Fruit fly (Drosophila melanogaster) whole organism, embryonic: Measurements from ENCODE around the gene Mip.

Experiments used
- BEAF-32 ChIP-seq: fragments of 200-800 bp; sonication (Bioruptor generic); optimal IDR thresholded peaks from 3 replicates; lab custom pipeline; 2017; ENCODE audit warnings: missing biosample characterization, missing genetic modification characterization, mild to moderate bottlenecking, moderate library complexity, missing genetic modification reagents
- Bgb ChIP-seq: fragments of 200-800 bp; sonication (Bioruptor generic); IDR thresholded peaks from 2 replicates; pipeline ENCODE4 v1.3.6; 2022; ENCODE audit warnings: missing biosample characterization, missing genetic modification characterization; ENCODE audit not compliant: partially characterized antibody
- CG11504 ChIP-seq: fragments of 200-800 bp; sonication (Bioruptor generic); optimal IDR thresholded peaks from 3 replicates; lab custom pipeline; 2019; ENCODE audit warnings: missing biosample characterization, mild to moderate bottlenecking, missing genetic modification characterization, moderate library complexity
- CG12659 ChIP-seq: fragments of 200-800 bp; sonication (Bioruptor generic); optimal IDR thresholded peaks from 3 replicates; lab custom pipeline; 2017; ENCODE audit warnings: mild to moderate bottlenecking, missing biosample characterization, missing genetic modification reagents, missing genetic modification characterization
- CG14710 ChIP-seq: fragments of 200-800 bp; sonication (Bioruptor generic); optimal IDR thresholded peaks from 3 replicates; lab custom pipeline; 2019; ENCODE audit warnings: missing biosample characterization, mild to moderate bottlenecking, missing genetic modification characterization, moderate library complexity
- CG1529 ChIP-seq: fragments of 200-800 bp; sonication (Bioruptor generic); optimal IDR thresholded peaks from 3 replicates; lab custom pipeline; 2018; ENCODE audit warnings: missing biosample characterization, missing genetic modification characterization
- CG15514 ChIP-seq: fragments of 200-800 bp; sonication (Bioruptor generic); optimal IDR thresholded peaks from 3 replicates; lab custom pipeline; 2017; ENCODE audit warnings: missing biosample characterization, missing genetic modification characterization, mild to moderate bottlenecking, moderate library complexity, missing genetic modification reagents
- CG1603 ChIP-seq: fragments of 200-800 bp; sonication (Bioruptor generic); optimal IDR thresholded peaks from 2 replicates; lab custom pipeline; 2019; ENCODE audit warnings: missing biosample characterization, mild to moderate bottlenecking, missing genetic modification characterization, moderate library complexity
- CG16813 ChIP-seq: fragments of 200-800 bp; sonication (Bioruptor generic); IDR thresholded peaks from 3 replicates; pipeline ENCODE4 v1.3.6; 2022; ENCODE audit warnings: missing biosample characterization, missing genetic modification characterization; ENCODE audit not compliant: partially characterized antibody
- CG17829 ChIP-seq: fragments of 200-800 bp; optimal IDR thresholded peaks from 2 replicates; lab custom pipeline; 2019; ENCODE audit warnings: missing biosample characterization, mild to moderate bottlenecking, missing genetic modification characterization, moderate library complexity
- CG2116 ChIP-seq: fragments of 200-800 bp; sonication (Bioruptor generic); optimal IDR thresholded peaks from 3 replicates; lab custom pipeline; 2018; ENCODE audit warnings: missing biosample characterization, mild to moderate bottlenecking, missing genetic modification characterization
- CG2712 ChIP-seq: fragments of 200-800 bp; optimal IDR thresholded peaks from 3 replicates; lab custom pipeline; 2019; ENCODE audit warnings: missing biosample characterization, mild to moderate bottlenecking, missing genetic modification characterization, moderate library complexity
- CG31441 ChIP-seq: fragments of 200-800 bp; sonication (Bioruptor generic); IDR thresholded peaks from 2 replicates; pipeline ENCODE4 v1.3.6; 2022; ENCODE audit warnings: missing biosample characterization, missing genetic modification characterization
- CG3995 ChIP-seq: fragments of 200-800 bp; sonication (Bioruptor generic); optimal IDR thresholded peaks from 3 replicates; lab custom pipeline; 2016; ENCODE audit warnings: missing biosample characterization, missing genetic modification characterization
- CG42726 ChIP-seq: fragments of 200-800 bp; sonication (Bioruptor generic); IDR thresholded peaks from 2 replicates; pipeline ENCODE4 v1.3.6; 2022; ENCODE audit warnings: missing biosample characterization, missing genetic modification characterization; ENCODE audit not compliant: partially characterized antibody
- CG4617 ChIP-seq: fragments of 200-800 bp; sonication (Bioruptor generic); optimal IDR thresholded peaks from 3 replicates; lab custom pipeline; 2016; ENCODE audit warnings: missing biosample characterization, missing genetic modification characterization, borderline replicate concordance
- CG6654 ChIP-seq: fragments of 200-800 bp; sonication (Bioruptor generic); optimal IDR thresholded peaks from 2 replicates; lab custom pipeline; 2017; ENCODE audit warnings: missing biosample characterization, mild to moderate bottlenecking, missing genetic modification characterization
- CG6791 ChIP-seq: fragments of 200-800 bp; sonication (Bioruptor generic); IDR thresholded peaks from 3 replicates; pipeline ENCODE4 v1.3.6; 2022; ENCODE audit warnings: missing biosample characterization, missing genetic modification characterization; ENCODE audit not compliant: partially characterized antibody
- CG7357 ChIP-seq: fragments of 200-800 bp; sonication (Bioruptor generic); IDR thresholded peaks from 3 replicates; pipeline ENCODE4 v1.3.6; 2022; ENCODE audit warnings: missing biosample characterization, missing genetic modification characterization
- CG9797 ChIP-seq: fragments of 200-800 bp; sonication (Bioruptor generic); optimal IDR thresholded peaks from 3 replicates; lab custom pipeline; 2018; ENCODE audit warnings: missing biosample characterization, mild to moderate bottlenecking, missing genetic modification characterization
- CG9932 ChIP-seq: fragments of 200-800 bp; sonication (Bioruptor generic); IDR thresholded peaks from 2 replicates; pipeline ENCODE4 v1.3.6; 2022; ENCODE audit warnings: missing biosample characterization, missing genetic modification characterization
- CHES-1-like ChIP-seq: fragments of 200-800 bp; sonication (Bioruptor generic); optimal IDR thresholded peaks from 2 replicates; lab custom pipeline; 2016; ENCODE audit warnings: missing biosample characterization, missing genetic modification characterization
- CoRest ChIP-seq: fragments of 200-800 bp; sonication (Bioruptor generic); optimal IDR thresholded peaks from 3 replicates; lab custom pipeline; 2018; ENCODE audit warnings: missing biosample characterization, mild to moderate bottlenecking, missing genetic modification characterization, moderate library complexity
- Dip3 ChIP-seq: fragments of 200-800 bp; sonication (Bioruptor generic); optimal IDR thresholded peaks from 3 replicates; lab custom pipeline; 2016; ENCODE audit warnings: missing biosample characterization, missing genetic modification characterization
- E2f1 ChIP-seq: fragments of 200-800 bp; sonication (Bioruptor generic); IDR thresholded peaks from 2 replicates; pipeline ENCODE4 v1.3.6; 2022; ENCODE audit warnings: missing biosample characterization, missing genetic modification characterization
- E2f2 ChIP-seq: fragments of 200-800 bp; sonication (Bioruptor generic); IDR thresholded peaks from 2 replicates; pipeline ENCODE4 v1.3.6; 2022; ENCODE audit warnings: missing biosample characterization, missing genetic modification characterization
- H15 ChIP-seq: fragments of 200-800 bp; sonication (Bioruptor generic); IDR thresholded peaks from 3 replicates; pipeline ENCODE4 v1.3.6; 2022; ENCODE audit warnings: missing biosample characterization, missing genetic modification characterization
- MBD-R2 ChIP-seq: fragments of 200-800 bp; sonication (Bioruptor generic); IDR thresholded peaks from 2 replicates; pipeline ENCODE4 v1.3.6; 2022; ENCODE audit warnings: missing biosample characterization, missing genetic modification characterization
- Med ChIP-seq: fragments of 200-800 bp; sonication (Bioruptor generic); peaks from one replicate; lab custom pipeline; 2016; ENCODE audit warnings: missing biosample characterization, missing genetic modification characterization, mild to moderate bottlenecking, inconsistent platforms, moderate library complexity
- Nf-YC ChIP-seq: fragments of 200-800 bp; optimal IDR thresholded peaks from 3 replicates; lab custom pipeline; 2019; ENCODE audit warnings: missing biosample characterization, mild to moderate bottlenecking, missing genetic modification characterization, moderate library complexity
- Opbp ChIP-seq: fragments of 200-800 bp; sonication (Bioruptor generic); IDR thresholded peaks from 3 replicates; pipeline ENCODE4 v1.3.6; 2022; ENCODE audit warnings: missing biosample characterization, missing genetic modification characterization; ENCODE audit not compliant: partially characterized antibody
- Sry-δ ChIP-seq: fragments of 200-800 bp; sonication (Bioruptor generic); optimal IDR thresholded peaks from 2 replicates; lab custom pipeline; 2016; ENCODE audit warnings: missing biosample characterization, missing genetic modification characterization
- Xbp1 ChIP-seq: fragments of 200-800 bp; sonication (Bioruptor generic); optimal IDR thresholded peaks from 3 replicates; lab custom pipeline; 2016; ENCODE audit warnings: missing biosample characterization, mild to moderate bottlenecking, missing genetic modification characterization
- amos ChIP-seq: fragments of 200-800 bp; sonication (Bioruptor generic); IDR thresholded peaks from 2 replicates; pipeline ENCODE4 v1.3.6; 2022; ENCODE audit warnings: missing biosample characterization, missing genetic modification characterization; ENCODE audit not compliant: partially characterized antibody
- bigmax ChIP-seq: fragments of 200-800 bp; sonication (Bioruptor generic); optimal IDR thresholded peaks from 2 replicates; lab custom pipeline; 2018; ENCODE audit warnings: missing biosample characterization, mild to moderate bottlenecking, missing genetic modification characterization
- bowl ChIP-seq: fragments of 200-800 bp; sonication (Bioruptor generic); IDR thresholded peaks from 2 replicates; pipeline ENCODE4 v1.3.6; 2022; ENCODE audit warnings: missing biosample characterization, missing genetic modification characterization
- cad ChIP-seq: fragments of >200 bp; optimal IDR thresholded peaks from 2 replicates; lab custom pipeline; 2017; ENCODE audit warnings: missing biosample characterization, missing genetic modification characterization
- gfzf ChIP-seq: fragments of 200-800 bp; sonication (Bioruptor generic); optimal IDR thresholded peaks from 2 replicates; lab custom pipeline; 2016; ENCODE audit warnings: missing biosample characterization, mild to moderate bottlenecking, missing genetic modification characterization, moderate library complexity
- hbn ChIP-seq: fragments of 200-800 bp; sonication (Bioruptor generic); IDR thresholded peaks from 2 replicates; pipeline ENCODE4 v1.3.6; 2022; ENCODE audit warnings: missing biosample characterization, missing genetic modification characterization; ENCODE audit not compliant: partially characterized antibody
- maf-S ChIP-seq: fragments of 200-800 bp; sonication (Bioruptor generic); optimal IDR thresholded peaks from 2 replicates; lab custom pipeline; 2016; ENCODE audit warnings: missing biosample characterization, missing genetic modification characterization
- onecut ChIP-seq: fragments of 200-800 bp; sonication (Bioruptor generic); IDR thresholded peaks from 2 replicates; pipeline ENCODE4 v1.3.6; 2022; ENCODE audit warnings: missing biosample characterization, missing genetic modification characterization
- phol ChIP-seq: fragments of 200-800 bp; sonication (Bioruptor generic); optimal IDR thresholded peaks from 3 replicates; lab custom pipeline; 2018; ENCODE audit warnings: missing biosample characterization, mild to moderate bottlenecking, missing genetic modification characterization, moderate library complexity
- pita ChIP-seq: fragments of 200-800 bp; sonication (Bioruptor generic); optimal IDR thresholded peaks from 2 replicates; lab custom pipeline; 2017; ENCODE audit warnings: missing biosample characterization, mild to moderate bottlenecking, missing genetic modification characterization
- pzg ChIP-seq: fragments of 200-800 bp; sonication (Bioruptor generic); optimal IDR thresholded peaks from 3 replicates; lab custom pipeline; 2018; ENCODE audit warnings: missing biosample characterization, mild to moderate bottlenecking, missing genetic modification characterization, moderate library complexity
- so ChIP-seq: fragments of 200-800 bp; sonication (Bioruptor generic); IDR thresholded peaks from 3 replicates; pipeline ENCODE4 v1.3.6; 2022; ENCODE audit warnings: missing biosample characterization, missing genetic modification characterization
- tio ChIP-seq: fragments of 200-800 bp; sonication (Bioruptor generic); optimal IDR thresholded peaks from 2 replicates; lab custom pipeline; 2017; ENCODE audit warnings: missing biosample characterization, missing genetic modification characterization, inconsistent platforms
- trem ChIP-seq: fragments of 200-800 bp; optimal IDR thresholded peaks from 3 replicates; lab custom pipeline; 2019; ENCODE audit warnings: missing biosample characterization, mild to moderate bottlenecking, missing genetic modification characterization, moderate library complexity
- unc-4 ChIP-seq: fragments of 200-800 bp; sonication (Bioruptor generic); IDR thresholded peaks from 2 replicates; pipeline ENCODE4 v1.3.6; 2022; ENCODE audit warnings: missing biosample characterization, missing genetic modification characterization; ENCODE audit not compliant: partially characterized antibody
- wdn ChIP-seq: fragments of 200-800 bp; sonication (Bioruptor generic); IDR thresholded peaks from 2 replicates; pipeline ENCODE4 v1.3.6; 2022; ENCODE audit warnings: missing biosample characterization, missing genetic modification characterization

Gene Mip

dm6 chr3L:17339122-17339521 is 10.3 kb downstream of the Mip start, which contains the start of gene CG6479:
CG6479 (minus strand) TSS chr3L:17339262.
- TF ChIP-seq BEAF-32 (GFP tag; lab: Kevin White, UChicago) (peak; percentile 73), H15 (GFP tag; lab: Robert Waterston, UW) (no peak), tio (GFP tag; lab: Kevin White, UChicago) (no peak), CG11504 (tag; lab: Kevin White, UChicago) (peak; percentile 28), CG7357 (GFP tag; lab: Robert Waterston, UW) (no peak), CG2712 (tag; lab: Kevin White, UChicago) (peak; percentile 24), Nf-YC (no peak), CG31441 (GFP tag; lab: Robert Waterston, UW) (0 out of 2 replicates have a peak, but pooled peaks have one; percentile 10), onecut (peak; percentile 80), CG9797 (peak; percentile 66), Med (GFP tag; lab: Kevin White, UChicago) (peak; percentile 30), CHES-1-like (no peak), CoRest (tag; lab: Kevin White, UChicago) (peak; percentile 29), Sry-δ (GFP tag; lab: Kevin White, UChicago) (peak; percentile 61), gfzf (peak; percentile 93), bigmax (GFP tag; lab: Kevin White, UChicago) (peak; percentile 3), CG9932 (peak; percentile 14; the same call in 1 of the 2 replicates), Bgb (GFP tag; lab: Robert Waterston, UW) (0 out of 2 replicates have a peak, but pooled peaks have one; percentile 32), bowl (GFP tag; lab: Robert Waterston, UW) (no peak), CG6791 (GFP tag; lab: Robert Waterston, UW) (peak; percentile 60; the same call in 2 of the 3 replicates), hbn (GFP tag; lab: Robert Waterston, UW) (peak; percentile 28; the same call in 1 of the 2 replicates), CG3995 (GFP tag; lab: Kevin White, UChicago) (peak; percentile 19), CG1529 (GFP tag; lab: Kevin White, UChicago) (no peak), pzg (GFP tag; lab: Kevin White, UChicago) (peak; percentile 74), E2f2 (GFP tag; lab: Robert Waterston, UW) (peak; percentile 51), Opbp (GFP tag; lab: Robert Waterston, UW) (0 out of 3 replicates have a peak, but pooled peaks have one; percentile 68), CG1603 (tag; lab: Kevin White, UChicago) (peak; percentile 60), cad (GFP tag; lab: Kevin White, UChicago) (no peak), CG14710 (peak; percentile 47), CG2116 (GFP tag; lab: Kevin White, UChicago) (peak; percentile 9), wdn (GFP tag; lab: Robert Waterston, UW) (no peak), CG12659 (GFP tag; lab: Kevin White, UChicago) (peak; percentile 36), Dip3 (no peak), CG42726 (GFP tag; lab: Robert Waterston, UW) (peak; percentile 32; the same call in 1 of the 2 replicates), so (no peak), E2f1 (GFP tag; lab: Robert Waterston, UW) (peak; percentile 15; the same call in 1 of the 2 replicates), MBD-R2 (GFP tag; lab: Robert Waterston, UW) (peak; percentile 85), phol (tag; lab: Kevin White, UChicago) (peak; percentile 49), CG4617 (GFP tag; lab: Kevin White, UChicago) (peak; percentile 0), CG17829 (tag; lab: Kevin White, UChicago) (peak; percentile 20), Xbp1 (no peak), pita (peak; percentile 78), maf-S (GFP tag; lab: Kevin White, UChicago) (no peak), amos (GFP tag; lab: Robert Waterston, UW) (peak; percentile 74), CG6654 (GFP tag; lab: Kevin White, UChicago) (no peak), trem (peak; percentile 65), CG15514 (peak; percentile 38), unc-4 (GFP tag; lab: Robert Waterston, UW) (peak; percentile 47; the same call in 1 of the 2 replicates), CG16813 (peak; percentile 66)
